Worm (Caenorhabditis elegans) whole organism, midembryonic: ENCODE data around the gene kin-2.

Source experiments
- T22C8.4 ChIP-seq: fragments of 200-800 bp; sonication (Bioruptor generic); IDR thresholded peaks from 2 replicates; pipeline ENCODE4 v1.3.6; 2022; ENCODE audit warnings: missing genetic modification characterization, missing compliant biosample characterization
- cog-1 ChIP-seq: sonication (generic microtip); optimal IDR thresholded peaks from 2 replicates; lab custom pipeline; 2016; ENCODE audit warnings: missing genetic modification characterization, missing compliant biosample characterization
- flt-1 ChIP-seq: fragments of 200-800 bp; sonication (Bioruptor generic); IDR thresholded peaks from 2 replicates; pipeline ENCODE4 v1.3.6; 2022; ENCODE audit warnings: missing genetic modification characterization, missing compliant biosample characterization
- klf-2 ChIP-seq: fragments of 200-800 bp; sonication (Bioruptor generic); conservative IDR thresholded peaks from 2 replicates; pipeline ENCODE4 v1.3.6; 2022; ENCODE audit warnings: missing genetic modification reagents, missing genetic modification characterization, missing compliant biosample characterization
- med-1 ChIP-seq: sonication (generic microtip); optimal IDR thresholded peaks from 2 replicates; lab custom pipeline; 2017; ENCODE audit warnings: missing genetic modification characterization, mild to moderate bottlenecking, missing compliant biosample characterization, antibody characterized with exemption, missing genetic modification reagents; ENCODE audit not compliant: insufficient read depth
- ref-1 ChIP-seq: fragments of 200-800 bp; sonication (Bioruptor generic); conservative IDR thresholded peaks from 2 replicates; pipeline ENCODE4 v1.3.6; 2022; ENCODE audit warnings: missing genetic modification reagents, missing genetic modification characterization, missing compliant biosample characterization
- tab-1 ChIP-seq: fragments of 200-800 bp; sonication (Bioruptor generic); IDR thresholded peaks from 2 replicates; pipeline ENCODE4 v1.3.6; 2022; ENCODE audit warnings: missing genetic modification characterization, missing compliant biosample characterization
- ztf-23 ChIP-seq: fragments of 200-800 bp; sonication (Bioruptor generic); IDR thresholded peaks from 2 replicates; pipeline ENCODE4 v1.3.6; 2022; ENCODE audit warnings: missing genetic modification reagents, missing genetic modification characterization, missing compliant biosample characterization
- ztf-29 ChIP-seq: fragments of 200-800 bp; sonication (Bioruptor generic); IDR thresholded peaks from 2 replicates; pipeline ENCODE4 v1.3.6; 2022; ENCODE audit warnings: missing genetic modification reagents, missing genetic modification characterization, missing compliant biosample characterization

The kin-2 gene

ce11 chrX:5977754-5978153, at the start of gene kin-2:
kin-2 (minus strand) TSS chrX:5977854.
- TF ChIP-seq cog-1 (tag; lab: Kevin White, UChicago): no peak
- no peak for TF ChIP-seq ztf-23 (GFP tag; lab: Robert Waterston, UW)
- TF ChIP-seq ztf-29: no peak
- no peak for TF ChIP-seq flt-1 (GFP tag; lab: Robert Waterston, UW)
- TF ChIP-seq T22C8.4: no peak
- no peak for TF ChIP-seq med-1
- TF ChIP-seq tab-1 (GFP tag; lab: Robert Waterston, UW): no peak
- TF ChIP-seq klf-2 (GFP tag; lab: Robert Waterston, UW): no peak
- TF ChIP-seq ref-1 (GFP tag; lab: Robert Waterston, UW): no peak

- TF ChIP-seq cog-1 (tag; lab: Kevin White, UChicago) (no peak), ztf-29 (no peak), ref-1 (GFP tag; lab: Robert Waterston, UW) (no peak), med-1 (no peak), T22C8.4 (no peak), ztf-23 (GFP tag; lab: Robert Waterston, UW) (no peak), flt-1 (GFP tag; lab: Robert Waterston, UW) (no peak), tab-1 (GFP tag; lab: Robert Waterston, UW) (no peak), klf-2 (GFP tag; lab: Robert Waterston, UW) (no peak)
Observed at ce11 chrX:6026732-6027528, 49.3 kb upstream of the kin-2 start.

ce11 chrX:6024977-6025376, 47.3 kb upstream of the kin-2 start:
- TF ChIP-seq ztf-23 (GFP tag; lab: Robert Waterston, UW) (no peak), klf-2 (GFP tag; lab: Robert Waterston, UW) (no peak), ref-1 (GFP tag; lab: Robert Waterston, UW) (no peak), cog-1 (tag; lab: Kevin White, UChicago) (no peak), tab-1 (GFP tag; lab: Robert Waterston, UW) (no peak), T22C8.4 (no peak), ztf-29 (no peak), flt-1 (GFP tag; lab: Robert Waterston, UW) (no peak), med-1 (no peak)

- TF ChIP-seq cog-1 (tag; lab: Kevin White, UChicago) (no peak), T22C8.4 (no peak), flt-1 (GFP tag; lab: Robert Waterston, UW) (no peak), tab-1 (GFP tag; lab: Robert Waterston, UW) (no peak), ref-1 (GFP tag; lab: Robert Waterston, UW) (no peak), ztf-23 (GFP tag; lab: Robert Waterston, UW) (no peak), med-1 (no peak), klf-2 (GFP tag; lab: Robert Waterston, UW) (no peak)
Observed at ce11 chrX:6022469-6022868, 44.8 kb upstream of the kin-2 start, which contains the start of gene lelo-3. lelo-3 (minus strand) TSS chrX:6022569.

- TF ChIP-seq ztf-29 (no peak), ref-1 (GFP tag; lab: Robert Waterston, UW) (no peak), tab-1 (GFP tag; lab: Robert Waterston, UW) (no peak), med-1 (no peak), cog-1 (tag; lab: Kevin White, UChicago) (no peak), klf-2 (GFP tag; lab: Robert Waterston, UW) (no peak), flt-1 (GFP tag; lab: Robert Waterston, UW) (no peak), ztf-23 (GFP tag; lab: Robert Waterston, UW) (no peak), T22C8.4 (no peak)
Observed at ce11 chrX:6020782-6021181, 43.1 kb upstream of the kin-2 start.

- no peak for TF ChIP-seq ztf-29
- no peak for TF ChIP-seq med-1
- TF ChIP-seq ztf-23 (GFP tag; lab: Robert Waterston, UW): no peak
- no peak for TF ChIP-seq tab-1 (GFP tag; lab: Robert Waterston, UW)
- no peak for TF ChIP-seq klf-2 (GFP tag; lab: Robert Waterston, UW)
- no peak for TF ChIP-seq ref-1 (GFP tag; lab: Robert Waterston, UW)
- no peak for TF ChIP-seq cog-1 (tag; lab: Kevin White, UChicago)
Observed at ce11 chrX:6019886-6020469, 42.3 kb upstream of the kin-2 start, which contains the start of gene C09B8.4. C09B8.4 (minus strand) TSS chrX:6019936.

ce11 chrX:6015096-6015495, 37.4 kb upstream of the kin-2 start, which contains the start of gene C09B8.8:
C09B8.8 (plus strand) TSS chrX:6015492.
- TF ChIP-seq ref-1 (GFP tag; lab: Robert Waterston, UW): no peak
- no peak for TF ChIP-seq ztf-23 (GFP tag; lab: Robert Waterston, UW)
- no peak for TF ChIP-seq T22C8.4
- TF ChIP-seq klf-2 (GFP tag; lab: Robert Waterston, UW): no peak
- no peak for TF ChIP-seq med-1
- TF ChIP-seq flt-1 (GFP tag; lab: Robert Waterston, UW): no peak
- no peak for TF ChIP-seq cog-1 (tag; lab: Kevin White, UChicago)
- TF ChIP-seq ztf-29: no peak
- TF ChIP-seq tab-1 (GFP tag; lab: Robert Waterston, UW): no peak

ce11 chrX:6010573-6010972, 32.9 kb upstream of the kin-2 start, which contains the start of gene C09B8.3:
C09B8.3 (minus strand) TSS chrX:6010673.
- no peak for TF ChIP-seq cog-1 (tag; lab: Kevin White, UChicago)
- TF ChIP-seq T22C8.4: no peak
- no peak for TF ChIP-seq med-1
- TF ChIP-seq flt-1 (GFP tag; lab: Robert Waterston, UW): no peak
- no peak for TF ChIP-seq klf-2 (GFP tag; lab: Robert Waterston, UW)
- TF ChIP-seq ref-1 (GFP tag; lab: Robert Waterston, UW): no peak
- no peak for TF ChIP-seq ztf-29
- TF ChIP-seq ztf-23 (GFP tag; lab: Robert Waterston, UW): no peak
- TF ChIP-seq tab-1 (GFP tag; lab: Robert Waterston, UW): no peak

- TF ChIP-seq ztf-29: no peak
- no peak for TF ChIP-seq flt-1 (GFP tag; lab: Robert Waterston, UW)
- TF ChIP-seq tab-1 (GFP tag; lab: Robert Waterston, UW): no peak
- no peak for TF ChIP-seq klf-2 (GFP tag; lab: Robert Waterston, UW)
Observed at ce11 chrX:6004315-6004714, 26.7 kb upstream of the kin-2 start.
